Worm (Caenorhabditis elegans) whole organism, mixed stage, embryonic: ENCODE results near the gene str-115.

Experiments
- M03D4.4 ChIP-seq: sonication (generic microtip); optimal IDR thresholded peaks from 2 replicates; lab custom pipeline; 2017; ENCODE audit warnings: mild to moderate bottlenecking, missing genetic modification characterization, missing compliant biosample characterization
- bed-3 ChIP-seq: fragments of 200-800 bp; sonication (Bioruptor generic); optimal IDR thresholded peaks from 3 replicates; lab custom pipeline; 2018; ENCODE audit warnings: mild to moderate bottlenecking, missing genetic modification characterization, moderate library complexity, missing compliant biosample characterization
- blmp-1 ChIP-seq: fragments of 150-350 bp; optimal IDR thresholded peaks from 2 replicates; lab custom pipeline; 2014; ENCODE audit warnings: missing biosample characterization, missing genetic modification characterization
- ceh-39 ChIP-seq: fragments of 150-350 bp; optimal IDR thresholded peaks from 2 replicates; lab custom pipeline; 2014; ENCODE audit warnings: missing biosample characterization, missing genetic modification characterization
- ceh-43 ChIP-seq: fragments of 200-800 bp; sonication (Bioruptor generic); optimal IDR thresholded peaks from 2 replicates; lab custom pipeline; 2018; ENCODE audit warnings: mild to moderate bottlenecking, missing genetic modification characterization, moderate library complexity, missing compliant biosample characterization
- ceh-83 ChIP-seq: fragments of 200-800 bp; sonication (Bioruptor generic); optimal IDR thresholded peaks from 2 replicates; lab custom pipeline; 2018; ENCODE audit warnings: mild to moderate bottlenecking, missing genetic modification characterization, missing compliant biosample characterization
- ces-1 ChIP-seq: fragments of 150-350 bp; optimal IDR thresholded peaks from 2 replicates; lab custom pipeline; 2014; ENCODE audit warnings: missing biosample characterization, missing genetic modification reagents, missing genetic modification characterization
- cnd-1 ChIP-seq: fragments of 200-800 bp; sonication (Bioruptor generic); optimal IDR thresholded peaks from 2 replicates; lab custom pipeline; 2018; ENCODE audit warnings: mild to moderate bottlenecking, missing genetic modification characterization, missing compliant biosample characterization
- drap-1 ChIP-seq: fragments of 200-800 bp; sonication (Bioruptor generic); optimal IDR thresholded peaks from 3 replicates; lab custom pipeline; 2018; ENCODE audit warnings: mild to moderate bottlenecking, missing genetic modification characterization, missing compliant biosample characterization
- elt-1 ChIP-seq: sonication (generic microtip); optimal IDR thresholded peaks from 2 replicates; lab custom pipeline; 2017; ENCODE audit warnings: missing genetic modification characterization, mild to moderate bottlenecking, missing compliant biosample characterization, antibody characterized with exemption, moderate library complexity, borderline replicate concordance; ENCODE audit not compliant: insufficient read depth
- elt-3 ChIP-seq: fragments of 150-350 bp; optimal IDR thresholded peaks from 2 replicates; lab custom pipeline; 2014; ENCODE audit warnings: missing biosample characterization, missing genetic modification characterization
- flh-1 ChIP-seq: fragments of 200-800 bp; sonication (Bioruptor generic); optimal IDR thresholded peaks from 2 replicates; lab custom pipeline; 2018; ENCODE audit warnings: mild to moderate bottlenecking, missing genetic modification characterization, moderate library complexity, missing compliant biosample characterization
- ham-2 ChIP-seq: fragments of 200-800 bp; sonication (Bioruptor generic); optimal IDR thresholded peaks from 2 replicates; lab custom pipeline; 2018; ENCODE audit warnings: mild to moderate bottlenecking, missing genetic modification characterization, missing compliant biosample characterization
- hlh-1 ChIP-seq: fragments of 150-350 bp; optimal IDR thresholded peaks from 2 replicates; lab custom pipeline; 2014; ENCODE audit warnings: missing biosample characterization, missing genetic modification reagents, missing genetic modification characterization
- lin-13 ChIP-seq: fragments of 150-350 bp; optimal IDR thresholded peaks from 2 replicates; lab custom pipeline; 2014; ENCODE audit warnings: missing biosample characterization, missing genetic modification characterization
- lin-32 ChIP-seq: fragments of 200-800 bp; sonication (Bioruptor generic); optimal IDR thresholded peaks from 2 replicates; lab custom pipeline; 2018; ENCODE audit warnings: mild to moderate bottlenecking, missing genetic modification characterization, missing compliant biosample characterization
- lsy-2 ChIP-seq: fragments of 150-350 bp; optimal IDR thresholded peaks from 2 replicates; lab custom pipeline; 2014; ENCODE audit warnings: missing biosample characterization, missing genetic modification characterization
- mab-5 ChIP-seq: fragments of 150-350 bp; optimal IDR thresholded peaks from 2 replicates; lab custom pipeline; 2014; ENCODE audit warnings: missing biosample characterization, missing genetic modification characterization
- mep-1 ChIP-seq: fragments of 150-350 bp; optimal IDR thresholded peaks from 2 replicates; lab custom pipeline; 2017; ENCODE audit warnings: missing biosample characterization, missing genetic modification reagents, missing genetic modification characterization, inconsistent platforms
- mls-2 ChIP-seq: sonication (generic microtip); optimal IDR thresholded peaks from 2 replicates; lab custom pipeline; 2016; ENCODE audit warnings: mild to moderate bottlenecking, missing genetic modification characterization, moderate library complexity, missing compliant biosample characterization
- nhr-12 ChIP-seq: fragments of 150-350 bp; optimal IDR thresholded peaks from 2 replicates; lab custom pipeline; 2014; ENCODE audit warnings: missing biosample characterization, missing genetic modification characterization
- nhr-2 ChIP-seq: fragments of 150-350 bp; optimal IDR thresholded peaks from 2 replicates; lab custom pipeline; 2014; ENCODE audit warnings: missing biosample characterization, missing genetic modification characterization
- nhr-237 ChIP-seq: fragments of 150-350 bp; optimal IDR thresholded peaks from 2 replicates; lab custom pipeline; 2014; ENCODE audit warnings: missing biosample characterization, missing genetic modification characterization
- nhr-28 ChIP-seq: fragments of 150-350 bp; optimal IDR thresholded peaks from 2 replicates; lab custom pipeline; 2014; ENCODE audit warnings: missing biosample characterization, missing genetic modification characterization
- nhr-76 ChIP-seq: sonication (generic microtip); optimal IDR thresholded peaks from 2 replicates; lab custom pipeline; 2017; ENCODE audit warnings: missing biosample characterization, missing genetic modification characterization
- pha-4 ChIP-seq: fragments of 150-350 bp; optimal IDR thresholded peaks from 2 replicates; lab custom pipeline; 2018; ENCODE audit warnings: missing biosample characterization, missing genetic modification reagents, missing genetic modification characterization
- sem-2 ChIP-seq: fragments of 200-800 bp; sonication (Bioruptor generic); optimal IDR thresholded peaks from 2 replicates; lab custom pipeline; 2018; ENCODE audit warnings: mild to moderate bottlenecking, missing genetic modification characterization, missing compliant biosample characterization
- snpc-4 ChIP-seq: fragments of 150-350 bp; optimal IDR thresholded peaks from 2 replicates; lab custom pipeline; 2014; ENCODE audit warnings: missing biosample characterization, missing genetic modification characterization
- sptf-1 ChIP-seq: sonication (generic microtip); optimal IDR thresholded peaks from 2 replicates; lab custom pipeline; 2017; ENCODE audit warnings: mild to moderate bottlenecking, missing genetic modification characterization, moderate library complexity, missing compliant biosample characterization
- tbx-8 ChIP-seq: fragments of 200-800 bp; sonication (Bioruptor generic); optimal IDR thresholded peaks from 2 replicates; lab custom pipeline; 2018; ENCODE audit warnings: mild to moderate bottlenecking, missing genetic modification characterization, moderate library complexity, missing compliant biosample characterization
- unc-120 ChIP-seq: sonication (generic microtip); optimal IDR thresholded peaks from 2 replicates; lab custom pipeline; 2017; ENCODE audit warnings: missing genetic modification characterization, missing compliant biosample characterization; ENCODE audit not compliant: poor library complexity, severe bottlenecking
- unc-39 ChIP-seq: fragments of 150-350 bp; optimal IDR thresholded peaks from 2 replicates; lab custom pipeline; 2014; ENCODE audit warnings: missing biosample characterization, missing genetic modification characterization
- unc-62 ChIP-seq: fragments of 150-350 bp; optimal IDR thresholded peaks from 2 replicates; lab custom pipeline; 2014; ENCODE audit warnings: missing biosample characterization, missing genetic modification reagents, missing genetic modification characterization
- zip-8 ChIP-seq: fragments of 150-350 bp; optimal IDR thresholded peaks from 2 replicates; lab custom pipeline; 2014; ENCODE audit warnings: missing biosample characterization, missing genetic modification characterization
- ztf-11 ChIP-seq: fragments of 150-350 bp; optimal IDR thresholded peaks from 2 replicates; lab custom pipeline; 2014; ENCODE audit warnings: missing biosample characterization, missing genetic modification characterization

The str-115 gene

DNA sequence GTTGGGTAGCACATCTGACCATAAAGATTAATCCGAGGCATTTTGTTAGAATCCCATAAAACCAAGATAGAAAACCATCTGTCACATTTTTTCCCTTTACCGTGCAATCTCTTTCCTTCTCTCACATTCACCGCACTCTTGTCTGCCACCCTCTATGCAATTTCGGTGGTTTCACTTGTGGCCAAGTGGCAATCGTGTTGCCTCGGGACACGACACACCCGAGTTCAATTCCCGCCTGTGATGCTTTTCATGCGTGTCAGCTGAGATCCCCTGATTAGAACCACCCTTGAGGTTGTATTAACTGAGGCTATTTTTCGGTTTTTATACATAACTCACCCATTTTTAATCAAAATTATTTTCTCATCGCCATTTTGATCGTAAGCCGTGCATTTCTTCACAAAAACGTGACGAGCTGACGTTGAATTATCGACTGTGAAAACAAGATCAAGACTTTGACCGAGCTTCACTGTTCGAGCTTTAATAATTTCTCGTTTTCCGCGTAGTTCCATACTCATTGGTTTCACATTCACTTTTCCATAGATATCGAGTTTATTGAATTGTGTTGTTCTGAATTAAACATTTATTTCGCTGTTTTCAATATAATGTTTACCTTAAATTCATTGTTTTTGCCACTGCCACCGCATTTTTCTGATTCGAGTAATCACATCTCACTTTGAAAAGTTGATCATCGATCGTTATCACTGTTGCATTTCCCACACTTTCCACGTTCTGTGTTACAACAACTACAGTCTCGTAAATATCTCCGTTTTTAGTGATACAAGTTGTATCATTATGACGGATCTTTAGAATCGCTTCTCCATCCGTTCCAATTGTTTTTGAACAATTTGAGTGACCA, 45.4 kb downstream of the str-115 start:
- TF ChIP-seq elt-1 (tag; lab: Kevin White, UChicago) (peak; percentile 83), ztf-11 (tag; lab: Kevin White, UChicago) (peak; percentile 98), lin-13 (tag; lab: Kevin White, UChicago) (peak; percentile 95), mls-2 (tag; lab: Kevin White, UChicago) (peak; percentile 100), nhr-12 (tag; lab: Kevin White, UChicago) (peak; percentile 89), cnd-1 (tag; lab: Kevin White, UChicago) (peak; percentile 99), ceh-83 (peak; percentile 100), tbx-8 (peak; percentile 99), nhr-237 (tag; lab: Kevin White, UChicago) (peak; percentile 63), lsy-2 (tag; lab: Kevin White, UChicago) (peak; percentile 75), M03D4.4 (tag; lab: Kevin White, UChicago) (peak; percentile 99), ham-2 (GFP tag; lab: Kevin White, UChicago) (peak; percentile 99), ceh-39 (peak; percentile 52), drap-1 (GFP tag; lab: Kevin White, UChicago) (peak; percentile 100), elt-3 (tag; lab: Kevin White, UChicago) (peak; percentile 91), mep-1 (peak; percentile 94), mab-5 (tag; lab: Kevin White, UChicago) (peak; percentile 74), sem-2 (GFP tag; lab: Kevin White, UChicago) (peak; percentile 98), sptf-1 (tag; lab: Kevin White, UChicago) (peak; percentile 99), nhr-28 (tag; lab: Kevin White, UChicago) (peak; percentile 92), flh-1 (peak; percentile 98), nhr-2 (peak; percentile 27), bed-3 (GFP tag; lab: Kevin White, UChicago) (peak; percentile 98), unc-39 (tag; lab: Kevin White, UChicago) (peak; percentile 100), pha-4 (tag; lab: Kevin White, UChicago) (peak; percentile 83), ceh-43 (GFP tag; lab: Kevin White, UChicago) (peak; percentile 98), ces-1 (GFP tag; lab: Kevin White, UChicago) (no peak), unc-62 (GFP tag; lab: Kevin White, UChicago) (peak; percentile 91), nhr-76 (tag; lab: Kevin White, UChicago) (peak; percentile 81), zip-8 (tag; lab: Kevin White, UChicago) (no peak), snpc-4 (tag; lab: Kevin White, UChicago) (no peak), lin-32 (GFP tag; lab: Kevin White, UChicago) (peak; percentile 100), hlh-1 (tag; lab: Kevin White, UChicago) (peak; percentile 96), unc-120 (tag; lab: Kevin White, UChicago) (peak; percentile 98), blmp-1 (tag; lab: Kevin White, UChicago) (peak; percentile 77)

DNA sequence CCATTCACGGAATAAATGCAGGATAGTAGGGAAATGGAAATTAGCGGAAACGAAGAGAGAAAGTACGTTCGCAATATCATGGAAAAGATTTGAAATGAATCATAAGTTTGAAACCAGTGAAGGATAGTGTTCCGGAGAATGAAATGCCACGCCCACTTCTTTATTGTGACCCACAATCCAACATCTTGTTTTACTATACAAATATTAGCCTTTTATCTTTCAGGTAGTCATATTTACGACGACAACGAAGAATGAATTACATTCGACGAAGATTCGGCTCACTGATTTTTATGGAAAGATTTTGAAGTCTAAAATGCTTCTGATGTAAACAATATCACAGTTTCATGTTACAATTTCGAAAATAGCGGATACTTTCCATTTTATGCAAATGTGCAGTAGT, 47.9 kb downstream of the str-115 start, which contains the start of gene cutl-18:
cutl-18 (minus strand) TSS at position 101 of the 400 bp plus-strand sequence.
- TF ChIP-seq nhr-12 (tag; lab: Kevin White, UChicago), result no peak
- TF ChIP-seq ces-1 (GFP tag; lab: Kevin White, UChicago), result no peak
